Fruit fly (Drosophila melanogaster) whole organism, embryonic: ENCODE data around the gene CG31793.
A peak's percentile ranks its signal among the peaks of the same experiment; 100 is the strongest.

Experiments
- Awh ChIP-seq: fragments of 200-800 bp; sonication (Bioruptor generic); IDR thresholded peaks from 2 replicates; pipeline ENCODE4, ENCODE4 v1.3.6; 2022; ENCODE audit warnings: missing biosample characterization, missing genetic modification characterization
- Bdp1 ChIP-seq: fragments of 200-800 bp; sonication (Bioruptor generic); optimal IDR thresholded peaks from 3 replicates; lab custom pipeline; 2016; ENCODE audit warnings: missing biosample characterization, missing genetic modification characterization
- Blimp-1 ChIP-seq: fragments of 200-800 bp; sonication (Bioruptor generic); optimal IDR thresholded peaks from 3 replicates; lab custom pipeline; 2018; ENCODE audit warnings: missing biosample characterization, missing genetic modification characterization, mild to moderate bottlenecking, moderate library complexity, missing genetic modification reagents
- BtbVII ChIP-seq: fragments of 200-800 bp; sonication (Bioruptor generic); optimal IDR thresholded peaks from 3 replicates; lab custom pipeline; 2017; ENCODE audit warnings: missing biosample characterization, mild to moderate bottlenecking, missing genetic modification characterization
- CG11247 ChIP-seq: fragments of 200-800 bp; sonication (Bioruptor generic); IDR thresholded peaks from 2 replicates; pipeline ENCODE4 v1.3.6; 2022; ENCODE audit warnings: missing biosample characterization, missing genetic modification characterization
- CG12155 ChIP-seq: fragments of 200-800 bp; sonication (Bioruptor generic); optimal IDR thresholded peaks from 3 replicates; lab custom pipeline; 2016; ENCODE audit warnings: missing biosample characterization, missing genetic modification characterization
- CG12299 ChIP-seq: fragments of 200-800 bp; sonication (Bioruptor generic); optimal IDR thresholded peaks from 2 replicates; lab custom pipeline; 2018; ENCODE audit warnings: missing biosample characterization, mild to moderate bottlenecking, missing genetic modification characterization
- CG12391 ChIP-seq: fragments of 200-800 bp; sonication (Bioruptor generic); optimal IDR thresholded peaks from 3 replicates; lab custom pipeline; 2018; ENCODE audit warnings: missing biosample characterization, mild to moderate bottlenecking, missing genetic modification characterization, moderate library complexity
- CG12942 ChIP-seq: fragments of 200-800 bp; sonication (Bioruptor generic); optimal IDR thresholded peaks from 3 replicates; lab custom pipeline; 2016; ENCODE audit warnings: missing biosample characterization, missing genetic modification characterization
- CG14050 ChIP-seq: fragments of 200-800 bp; sonication (Bioruptor generic); IDR thresholded peaks from 3 replicates; pipeline ENCODE4 v1.3.6; 2022; ENCODE audit warnings: missing biosample characterization, missing genetic modification characterization
- CG15073 ChIP-seq: fragments of 200-800 bp; sonication (Bioruptor generic); optimal IDR thresholded peaks from 2 replicates; lab custom pipeline; 2016; ENCODE audit warnings: missing biosample characterization, missing genetic modification characterization
- CG1529 ChIP-seq: fragments of 200-800 bp; sonication (Bioruptor generic); optimal IDR thresholded peaks from 3 replicates; lab custom pipeline; 2018; ENCODE audit warnings: missing biosample characterization, missing genetic modification characterization
- CG16815 ChIP-seq: fragments of 200-800 bp; sonication (Bioruptor generic); optimal IDR thresholded peaks from 3 replicates; lab custom pipeline; 2017; ENCODE audit warnings: missing biosample characterization, mild to moderate bottlenecking, missing genetic modification characterization
- CG17829 ChIP-seq: fragments of 200-800 bp; optimal IDR thresholded peaks from 2 replicates; lab custom pipeline; 2019; ENCODE audit warnings: missing biosample characterization, mild to moderate bottlenecking, missing genetic modification characterization, moderate library complexity
- CG18764 ChIP-seq: fragments of 200-800 bp; sonication (Bioruptor generic); optimal IDR thresholded peaks from 3 replicates; lab custom pipeline; 2016; ENCODE audit warnings: missing biosample characterization, missing genetic modification characterization
- CG33213 ChIP-seq: fragments of 200-800 bp; sonication (Bioruptor generic); optimal IDR thresholded peaks from 3 replicates; lab custom pipeline; 2016; ENCODE audit warnings: missing biosample characterization, missing genetic modification characterization
- CG3838 ChIP-seq: fragments of 200-800 bp; sonication (Bioruptor generic); optimal IDR thresholded peaks from 3 replicates; lab custom pipeline; 2016; ENCODE audit warnings: missing biosample characterization, missing genetic modification characterization
- CG3995 ChIP-seq: fragments of 200-800 bp; sonication (Bioruptor generic); optimal IDR thresholded peaks from 3 replicates; lab custom pipeline; 2016; ENCODE audit warnings: missing biosample characterization, missing genetic modification characterization
- CG4730 ChIP-seq: fragments of 200-800 bp; sonication (Bioruptor generic); IDR thresholded peaks from 2 replicates; pipeline ENCODE4 v1.3.6; 2022; ENCODE audit warnings: missing biosample characterization, missing genetic modification characterization
- CG4854 ChIP-seq: fragments of 200-800 bp; sonication (Bioruptor generic); optimal IDR thresholded peaks from 2 replicates; lab custom pipeline; 2016; ENCODE audit warnings: missing biosample characterization, missing genetic modification characterization, inconsistent platforms
- CG7357 ChIP-seq: fragments of 200-800 bp; sonication (Bioruptor generic); IDR thresholded peaks from 3 replicates; pipeline ENCODE4 v1.3.6; 2022; ENCODE audit warnings: missing biosample characterization, missing genetic modification characterization
- CG8944 ChIP-seq: fragments of 200-800 bp; sonication (Bioruptor generic); optimal IDR thresholded peaks from 3 replicates; lab custom pipeline; 2016; ENCODE audit warnings: missing biosample characterization, missing genetic modification characterization
- CG9609 ChIP-seq: fragments of 200-800 bp; sonication (Bioruptor generic); optimal IDR thresholded peaks from 3 replicates; lab custom pipeline; 2016; ENCODE audit warnings: missing biosample characterization, missing genetic modification characterization
- CrebB ChIP-seq: fragments of 200-800 bp; sonication (Bioruptor generic); optimal IDR thresholded peaks from 3 replicates; lab custom pipeline; 2018; ENCODE audit warnings: missing biosample characterization, mild to moderate bottlenecking, missing genetic modification characterization
- D19B ChIP-seq: fragments of 200-800 bp; sonication (Bioruptor generic); optimal IDR thresholded peaks from 2 replicates; lab custom pipeline; 2017; ENCODE audit warnings: missing biosample characterization, mild to moderate bottlenecking, missing genetic modification characterization
- Dad ChIP-seq: fragments of 200-800 bp; sonication (Bioruptor generic); optimal IDR thresholded peaks from 3 replicates; lab custom pipeline; 2016; ENCODE audit warnings: missing biosample characterization, missing genetic modification characterization
- Doc2 ChIP-seq: fragments of 200-800 bp; sonication (Bioruptor generic); IDR thresholded peaks from 2 replicates; pipeline ENCODE4 v1.3.6; 2022; ENCODE audit warnings: missing biosample characterization, missing genetic modification characterization
- Jarid2 ChIP-seq: fragments of 200-800 bp; sonication (Bioruptor generic); optimal IDR thresholded peaks from 3 replicates; lab custom pipeline; 2017; ENCODE audit warnings: mild to moderate bottlenecking, missing biosample characterization, missing genetic modification reagents, missing genetic modification characterization
- NK7.1 ChIP-seq: fragments of 200-800 bp; sonication (Bioruptor generic); optimal IDR thresholded peaks from 3 replicates; lab custom pipeline; 2016; ENCODE audit warnings: missing biosample characterization, missing genetic modification characterization
- Nf-YB ChIP-seq: fragments of 200-800 bp; sonication (Bioruptor generic); optimal IDR thresholded peaks from 3 replicates; lab custom pipeline; 2019; ENCODE audit warnings: missing biosample characterization, mild to moderate bottlenecking, missing genetic modification characterization, moderate library complexity
- Poxn ChIP-seq: fragments of 200-800 bp; sonication (Bioruptor generic); IDR thresholded peaks from 2 replicates; pipeline ENCODE4 v1.3.6; 2022; ENCODE audit warnings: missing biosample characterization, missing genetic modification characterization
- Ptx1 ChIP-seq: fragments of 200-800 bp; sonication (Bioruptor generic); IDR thresholded peaks from 2 replicates; pipeline ENCODE4 v1.3.6; 2022; ENCODE audit warnings: missing biosample characterization, missing genetic modification characterization
- Trl ChIP-seq, 3 experiments: fragments of >200 bp in 2 of 3; fragments of 200-800 bp in 1 of 3; sonication (Bioruptor generic) in 1 of 3; optimal IDR thresholded peaks; 2 replicates in 1 of 3; 3 replicates in 2 of 3; lab custom pipeline; 2016 to 2017; ENCODE audit warnings: missing biosample characterization in 1 of 3, missing genetic modification characterization in 1 of 3
- ac ChIP-seq: fragments of 200-800 bp; sonication (Bioruptor generic); optimal IDR thresholded peaks from 3 replicates; lab custom pipeline; 2017; ENCODE audit warnings: missing biosample characterization, mild to moderate bottlenecking, missing genetic modification characterization
- bbx ChIP-seq: fragments of 200-800 bp; sonication (Bioruptor generic); IDR thresholded peaks from 2 replicates; pipeline ENCODE4 v1.3.6; 2022; ENCODE audit warnings: missing biosample characterization, missing genetic modification characterization; ENCODE audit not compliant: partially characterized antibody
- bcd ChIP-seq: fragments of 200-800 bp; sonication (Bioruptor generic); optimal IDR thresholded peaks from 2 replicates; lab custom pipeline; 2017; ENCODE audit warnings: missing biosample characterization, mild to moderate bottlenecking, missing genetic modification characterization
- dimm ChIP-seq: fragments of 200-800 bp; sonication (Bioruptor generic); IDR thresholded peaks from 2 replicates; pipeline ENCODE4 v1.3.6; 2022; ENCODE audit warnings: missing biosample characterization, missing genetic modification characterization
- eyg ChIP-seq: fragments of 200-800 bp; sonication (Bioruptor generic); optimal IDR thresholded peaks from 3 replicates; lab custom pipeline; 2016; ENCODE audit warnings: missing biosample characterization, missing genetic modification characterization
- fd3F ChIP-seq: fragments of 200-800 bp; sonication (Bioruptor generic); optimal IDR thresholded peaks from 2 replicates; lab custom pipeline; 2018; ENCODE audit warnings: missing biosample characterization, mild to moderate bottlenecking, missing genetic modification characterization, moderate library complexity
- grau ChIP-seq: fragments of 200-800 bp; optimal IDR thresholded peaks from 3 replicates; lab custom pipeline; 2019; ENCODE audit warnings: missing biosample characterization, mild to moderate bottlenecking, missing genetic modification characterization, moderate library complexity
- her ChIP-seq: fragments of 200-800 bp; sonication (Bioruptor generic); optimal IDR thresholded peaks from 2 replicates; lab custom pipeline; 2016; ENCODE audit warnings: missing biosample characterization, missing genetic modification characterization
- hkb ChIP-seq, 2 experiments: fragments of 200-800 bp in 1 of 2; fragments of >200 bp in 1 of 2; sonication (Bioruptor generic) in 1 of 2; IDR thresholded peaks in 1 of 2; optimal IDR thresholded peaks in 1 of 2; 2 replicates each; pipeline versions ENCODE4 v1.3.6 to Lab custom; 2017 to 2022; ENCODE audit warnings: missing biosample characterization in 1 of 2, missing genetic modification characterization in 1 of 2
- hth ChIP-seq: fragments of >200 bp; optimal IDR thresholded peaks from 2 replicates; lab custom pipeline; 2017; ENCODE audit warnings: inconsistent platforms
- kni ChIP-seq: fragments of 200-800 bp; sonication (Bioruptor generic); optimal IDR thresholded peaks from 3 replicates; lab custom pipeline; 2017; ENCODE audit warnings: mild to moderate bottlenecking, missing biosample characterization, missing genetic modification reagents, missing genetic modification characterization
- pum ChIP-seq: fragments of 200-800 bp; sonication (Bioruptor generic); optimal IDR thresholded peaks from 2 replicates; lab custom pipeline; 2016; ENCODE audit warnings: missing biosample characterization, missing genetic modification characterization
- sc ChIP-seq, 3 experiments: fragments of >200 bp in 2 of 3; fragments of 200-800 bp in 1 of 3; sonication (Bioruptor generic) in 1 of 3; optimal IDR thresholded peaks; 2 replicates in 2 of 3; 3 replicates in 1 of 3; lab custom pipeline; 2017; ENCODE audit warnings: mild to moderate bottlenecking in 1 of 3, missing biosample characterization in 1 of 3, missing genetic modification characterization in 1 of 3, missing genetic modification reagents in 1 of 3
- sd ChIP-seq: fragments of 200-800 bp; sonication (Bioruptor generic); optimal IDR thresholded peaks from 3 replicates; lab custom pipeline; 2018; ENCODE audit warnings: missing biosample characterization, mild to moderate bottlenecking, missing genetic modification characterization, moderate library complexity
- ttk ChIP-seq: fragments of 200-800 bp; sonication (Bioruptor generic); IDR thresholded peaks from 2 replicates; pipeline ENCODE4 v2.1.2; 2022; ENCODE audit warnings: missing biosample characterization, missing genetic modification characterization
- zen2 ChIP-seq: fragments of 200-800 bp; sonication (Bioruptor generic); IDR thresholded peaks from 3 replicates; pipeline ENCODE4 v1.3.6; 2022; ENCODE audit warnings: missing biosample characterization, missing genetic modification characterization; ENCODE audit not compliant: partially characterized antibody

Gene CG31793

DNA sequence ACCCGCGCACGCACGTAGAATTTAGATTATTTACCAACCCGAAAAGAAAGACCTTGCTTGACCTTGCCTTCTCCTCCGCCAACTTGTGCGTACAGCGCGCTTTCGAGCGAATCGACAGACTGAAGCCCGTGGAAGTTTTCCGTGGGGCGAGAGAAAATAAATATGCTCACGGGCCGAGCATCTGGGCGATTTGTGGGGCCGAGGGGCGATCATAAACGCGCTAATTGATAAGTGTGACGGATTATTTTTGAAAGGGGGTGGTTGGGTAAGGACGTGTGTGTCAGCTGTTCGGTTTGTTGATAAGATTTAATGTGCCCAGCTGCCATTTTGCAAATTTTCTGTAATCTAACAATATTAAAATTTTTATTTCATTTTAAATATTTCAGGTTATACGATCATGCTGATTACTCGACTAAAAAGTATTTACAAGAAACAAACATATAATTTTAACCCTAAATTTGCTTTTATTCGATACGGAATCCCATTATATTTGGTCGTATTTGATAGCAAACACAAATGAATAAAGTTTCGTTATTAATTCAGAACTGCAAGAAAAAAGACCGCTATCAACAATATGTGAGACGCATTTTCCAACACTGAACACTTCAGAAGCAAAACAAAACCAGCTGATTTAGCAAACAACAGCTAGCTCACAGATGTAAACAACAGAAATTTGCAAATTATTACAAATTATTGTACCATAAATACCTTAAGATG, 28.9 kb upstream of the CG31793 start, which contains the start of the genes L2HGDH and CG10431 (continued):
- TF ChIP-seq Ptx1 (GFP tag; lab: Robert Waterston, UW) = peak; percentile 60
- peak; percentile 67 for TF ChIP-seq grau (tag; lab: Kevin White, UChicago)
- TF ChIP-seq fd3F = peak; percentile 44
- no peak for TF ChIP-seq CG14050 (GFP tag; lab: Robert Waterston, UW)
- TF ChIP-seq Poxn (GFP tag; lab: Robert Waterston, UW) = no peak
- no peak for TF ChIP-seq zen2
- peak; percentile 46 for TF ChIP-seq Bdp1 (GFP tag; lab: Kevin White, UChicago)
- TF ChIP-seq CG4854 (GFP tag; lab: Kevin White, UChicago) = peak; percentile 54
- peak; percentile 5 for TF ChIP-seq CG8944 (GFP tag; lab: Kevin White, UChicago)
- TF ChIP-seq Nf-YB (GFP tag; lab: Kevin White, UChicago) = peak; percentile 37
- TF ChIP-seq Awh (GFP tag; lab: Robert Waterston, UW) = no peak
- peak; percentile 57 for TF ChIP-seq Jarid2 (GFP tag; lab: Kevin White, UChicago)
- peak; percentile 7 for TF ChIP-seq CG3838
- no peak for TF ChIP-seq her
- peak; percentile 77 for TF ChIP-seq CG17829 (tag; lab: Kevin White, UChicago)
- TF ChIP-seq Blimp-1 (GFP tag; lab: Kevin White, UChicago) = peak; percentile 32
- TF ChIP-seq CG15073 (GFP tag; lab: Kevin White, UChicago) = no peak
- TF ChIP-seq eyg (GFP tag; lab: Kevin White, UChicago) = no peak
- no peak for TF ChIP-seq Dad (GFP tag; lab: Kevin White, UChicago)
- TF ChIP-seq CG4730 (GFP tag; lab: Robert Waterston, UW) = no peak
- TF ChIP-seq CG33213 (GFP tag; lab: Kevin White, UChicago) = no peak
- peak; percentile 34 for TF ChIP-seq CG12942
- TF ChIP-seq ac (GFP tag; lab: Kevin White, UChicago) = no peak
- TF ChIP-seq pum = peak; percentile 33
- no peak for TF ChIP-seq sc (optimal IDR thresholded peaks at IDR 0.05; lab: Kevin White, UChicago)
- peak; percentile 4 for TF ChIP-seq sc (GFP tag; optimal IDR thresholded peaks at IDR 0.05; lab: Kevin White, UChicago)
- peak in 1 of 2 experiments; percentile 48 for TF ChIP-seq Trl (optimal IDR thresholded peaks at IDR 0.05; lab: Kevin White, UChicago)
- peak; percentile 48 for TF ChIP-seq Trl (GFP tag; optimal IDR thresholded peaks at IDR 0.05; lab: Kevin White, UChicago)
- TF ChIP-seq ttk (GFP tag; lab: Robert Waterston, UW) = no peak; the same call in 1 of the 2 replicates
- TF ChIP-seq sd (tag; lab: Kevin White, UChicago) = peak; percentile 62
- no peak for TF ChIP-seq dimm (GFP tag; lab: Robert Waterston, UW)
- TF ChIP-seq hth = no peak
- no peak for TF ChIP-seq CG18764 (GFP tag; lab: Kevin White, UChicago)
- TF ChIP-seq BtbVII (GFP tag; lab: Kevin White, UChicago) = peak; percentile 67
- peak; percentile 56 for TF ChIP-seq CG3995 (GFP tag; lab: Kevin White, UChicago)
- no peak for TF ChIP-seq CG16815
- no peak for TF ChIP-seq CG7357 (GFP tag; lab: Robert Waterston, UW)
- TF ChIP-seq NK7.1 = no peak
- TF ChIP-seq Doc2 (GFP tag; lab: Robert Waterston, UW) = no peak
- TF ChIP-seq hkb (optimal IDR thresholded peaks at IDR 0.05; lab: Kevin White, UChicago) = peak; percentile 26
- no peak for TF ChIP-seq hkb (GFP tag; IDR thresholded peaks at IDR 0.05; lab: Robert Waterston, UW)
- TF ChIP-seq CG9609 (GFP tag; lab: Kevin White, UChicago) = no peak
- TF ChIP-seq kni (GFP tag; lab: Kevin White, UChicago) = no peak
- TF ChIP-seq D19B (GFP tag; lab: Kevin White, UChicago) = peak; percentile 15
- TF ChIP-seq CG11247 (GFP tag; lab: Robert Waterston, UW) = peak; percentile 26; the same call in 1 of the 2 replicates
- TF ChIP-seq CrebB (tag; lab: Kevin White, UChicago) = no peak
- peak; percentile 33 for TF ChIP-seq CG12155
- TF ChIP-seq bcd (GFP tag; lab: Kevin White, UChicago) = peak; percentile 52
- peak; percentile 35 for TF ChIP-seq CG1529
- peak; percentile 85 for TF ChIP-seq CG12391 (tag; lab: Kevin White, UChicago)
- peak; percentile 36; the same call in 1 of the 2 replicates for TF ChIP-seq bbx
- TF ChIP-seq CG12299 (tag; lab: Kevin White, UChicago) = peak; percentile 65
